Fruit fly (Drosophila melanogaster) whole organism, adult: Measurements from ENCODE around the gene CG11227.

Experiments
- CG11617 ChIP-seq: fragments of 200-800 bp; sonication (Bioruptor generic); optimal IDR thresholded peaks from 2 replicates; lab custom pipeline; 2017; ENCODE audit warnings: mild to moderate bottlenecking, missing biosample characterization, missing genetic modification reagents, missing genetic modification characterization
- CG12768 ChIP-seq: fragments of 200-800 bp; sonication (Bioruptor generic); optimal IDR thresholded peaks from 2 replicates; lab custom pipeline; 2017; ENCODE audit warnings: missing biosample characterization, missing genetic modification characterization, mild to moderate bottlenecking, moderate library complexity, missing genetic modification reagents
- CG14711 ChIP-seq: fragments of 200-800 bp; sonication (Bioruptor generic); optimal IDR thresholded peaks from 2 replicates; lab custom pipeline; 2018; ENCODE audit warnings: missing biosample characterization, mild to moderate bottlenecking, missing genetic modification characterization, moderate library complexity
- CG1620 ChIP-seq: fragments of 200-800 bp; sonication (Bioruptor generic); optimal IDR thresholded peaks from 2 replicates; lab custom pipeline; 2016; ENCODE audit warnings: missing biosample characterization, missing genetic modification characterization
- CG33017 ChIP-seq: fragments of 200-800 bp; sonication (Bioruptor generic); optimal IDR thresholded peaks from 2 replicates; lab custom pipeline; 2018; ENCODE audit warnings: missing biosample characterization, mild to moderate bottlenecking, missing genetic modification characterization, moderate library complexity
- CG5204 ChIP-seq: fragments of 200-800 bp; sonication (Bioruptor generic); optimal IDR thresholded peaks from 2 replicates; lab custom pipeline; 2016; ENCODE audit warnings: missing biosample characterization, missing genetic modification characterization
- CG7045 ChIP-seq: fragments of 200-800 bp; sonication (Bioruptor generic); optimal IDR thresholded peaks from 2 replicates; lab custom pipeline; 2017; ENCODE audit warnings: missing biosample characterization, mild to moderate bottlenecking, missing genetic modification characterization
- CG7101 ChIP-seq: fragments of 200-800 bp; sonication (Bioruptor generic); optimal IDR thresholded peaks from 2 replicates; lab custom pipeline; 2018; ENCODE audit warnings: missing biosample characterization, mild to moderate bottlenecking, missing genetic modification characterization, moderate library complexity
- Clk ChIP-seq: fragments of 200-800 bp; sonication (Bioruptor generic); optimal IDR thresholded peaks from 2 replicates; lab custom pipeline; 2017; ENCODE audit warnings: missing biosample characterization, missing genetic modification characterization
- Crg-1 ChIP-seq: fragments of 200-800 bp; sonication (Bioruptor generic); optimal IDR thresholded peaks from 2 replicates; lab custom pipeline; 2016; ENCODE audit warnings: missing biosample characterization, missing genetic modification characterization
- Hr96 ChIP-seq: fragments of 200-800 bp; sonication (Bioruptor generic); optimal IDR thresholded peaks from 2 replicates; lab custom pipeline; 2016; ENCODE audit warnings: missing biosample characterization, missing genetic modification characterization
- Mnt ChIP-seq: fragments of 200-800 bp; sonication (Bioruptor generic); optimal IDR thresholded peaks from 2 replicates; lab custom pipeline; 2016; ENCODE audit warnings: missing biosample characterization, mild to moderate bottlenecking, missing genetic modification characterization
- bab1 ChIP-seq: fragments of 200-800 bp; sonication (Bioruptor generic); optimal IDR thresholded peaks from 3 replicates; lab custom pipeline; 2019; ENCODE audit warnings: missing biosample characterization, mild to moderate bottlenecking, missing genetic modification characterization, moderate library complexity
- cic ChIP-seq: fragments of 200-800 bp; sonication (Bioruptor generic); optimal IDR thresholded peaks from 2 replicates; lab custom pipeline; 2017; ENCODE audit warnings: missing biosample characterization, mild to moderate bottlenecking, missing genetic modification characterization, moderate library complexity
- cnc ChIP-seq, 2 experiments: fragments of >200 bp; optimal IDR thresholded peaks; 2 replicates each; lab custom pipeline; 2017
- kay ChIP-seq: fragments of 200-800 bp; sonication (Bioruptor generic); peaks from one replicate; lab custom pipeline; 2016; ENCODE audit warnings: missing biosample characterization, missing genetic modification characterization, borderline replicate concordance
- ovo ChIP-seq: fragments of 200-800 bp; sonication (Bioruptor generic); optimal IDR thresholded peaks from 2 replicates; lab custom pipeline; 2016; ENCODE audit warnings: missing biosample characterization, missing genetic modification characterization
- pad ChIP-seq: fragments of 200-800 bp; sonication (Bioruptor generic); optimal IDR thresholded peaks from 3 replicates; lab custom pipeline; 2017; ENCODE audit warnings: missing biosample characterization, missing genetic modification characterization, mild to moderate bottlenecking, moderate library complexity, missing genetic modification reagents
- tj ChIP-seq: fragments of 200-800 bp; sonication (Bioruptor generic); optimal IDR thresholded peaks from 3 replicates; lab custom pipeline; 2017; ENCODE audit warnings: missing biosample characterization, mild to moderate bottlenecking, missing genetic modification characterization, moderate library complexity
- toe ChIP-seq: fragments of 200-800 bp; sonication (Bioruptor generic); optimal IDR thresholded peaks from 2 replicates; lab custom pipeline; 2016; ENCODE audit warnings: missing biosample characterization, missing genetic modification characterization

CG11227 gene

DNA sequence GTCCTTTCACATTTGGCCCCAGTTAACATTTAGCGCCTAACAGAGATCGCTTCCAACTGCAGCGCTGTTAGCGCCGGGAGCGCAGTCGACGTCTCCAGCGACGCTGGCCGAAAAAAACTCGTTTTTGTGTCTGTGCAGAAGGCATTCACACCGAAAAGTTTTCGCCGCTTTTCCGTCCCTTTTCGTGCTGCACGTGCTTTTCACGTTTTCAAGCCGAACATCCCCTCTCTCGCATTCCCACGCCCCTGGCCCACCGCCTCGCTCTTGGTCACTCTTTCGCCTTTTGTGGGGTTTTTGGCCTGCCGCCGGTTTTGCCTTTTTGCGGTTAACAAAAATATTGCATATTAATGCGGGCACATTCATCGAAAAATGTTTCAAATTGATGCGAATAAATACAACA lies 7.5 kb downstream of the CG11227 start:
- TF ChIP-seq cic (GFP tag; lab: Kevin White, UChicago) (no peak), ovo (GFP tag; lab: Kevin White, UChicago) (no peak), CG11617 (no peak), CG1620 (GFP tag; lab: Kevin White, UChicago) (no peak), Crg-1 (GFP tag; lab: Kevin White, UChicago) (no peak), Hr96 (GFP tag; lab: Kevin White, UChicago) (no peak), pad (GFP tag; lab: Kevin White, UChicago) (no peak), CG5204 (no peak), kay (GFP tag; lab: Kevin White, UChicago) (no peak), CG7045 (GFP tag; lab: Kevin White, UChicago) (no peak), toe (GFP tag; lab: Kevin White, UChicago) (no peak), Mnt (GFP tag; lab: Kevin White, UChicago) (no peak), bab1 (GFP tag; lab: Kevin White, UChicago) (no peak), CG33017 (tag; lab: Kevin White, UChicago) (no peak)

- TF ChIP-seq CG12768 (GFP tag; lab: Kevin White, UChicago) = no peak
- no peak for TF ChIP-seq CG1620 (GFP tag; lab: Kevin White, UChicago)
- TF ChIP-seq CG14711 = no peak
- no peak for TF ChIP-seq bab1 (GFP tag; lab: Kevin White, UChicago)
- no peak for TF ChIP-seq CG11617
- no peak for TF ChIP-seq tj
- no peak for TF ChIP-seq Crg-1 (GFP tag; lab: Kevin White, UChicago)
- no peak for TF ChIP-seq CG5204
- no peak for TF ChIP-seq cic (GFP tag; lab: Kevin White, UChicago)
- no peak for TF ChIP-seq CG7045 (GFP tag; lab: Kevin White, UChicago)
These were observed 8.4 kb downstream of the CG11227 start for dm6 chrX:20924951-20925350.

DNA sequence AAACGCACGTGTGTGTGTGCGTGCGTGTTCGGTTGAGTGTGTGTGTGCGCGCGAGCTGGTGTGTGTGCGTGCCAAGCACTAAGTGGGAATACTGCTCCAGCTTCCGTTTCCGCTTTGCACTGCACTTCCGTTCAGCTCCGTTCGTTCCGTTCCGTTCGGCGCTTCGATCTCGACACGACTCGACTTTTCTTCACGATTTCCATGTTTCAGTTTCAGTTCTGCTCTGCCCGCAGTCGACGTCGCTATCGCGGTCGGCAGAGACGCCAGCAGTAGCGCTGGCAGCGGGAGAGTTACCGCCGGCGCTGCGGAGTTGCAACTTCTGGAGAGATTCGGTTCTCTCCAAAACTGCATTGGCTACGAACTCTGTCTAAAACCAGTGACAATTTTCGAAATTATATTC lies 9.6 kb downstream of the CG11227 start:
- no peak for TF ChIP-seq tj
- no peak for TF ChIP-seq CG5204
- no peak for TF ChIP-seq ovo (GFP tag; lab: Kevin White, UChicago)
- no peak for TF ChIP-seq CG33017 (tag; lab: Kevin White, UChicago)
- TF ChIP-seq kay (GFP tag; lab: Kevin White, UChicago) = no peak

dm6 chrX:20916436-20916835 lies 16.9 kb downstream of the CG11227 start:
- no peak for TF ChIP-seq kay (GFP tag; lab: Kevin White, UChicago)
- TF ChIP-seq CG33017 (tag; lab: Kevin White, UChicago) = no peak
- TF ChIP-seq Crg-1 (GFP tag; lab: Kevin White, UChicago) = no peak
- TF ChIP-seq CG5204 = no peak
- no peak for TF ChIP-seq ovo (GFP tag; lab: Kevin White, UChicago)
- no peak for TF ChIP-seq CG14711
- no peak for TF ChIP-seq Hr96 (GFP tag; lab: Kevin White, UChicago)
- TF ChIP-seq toe (GFP tag; lab: Kevin White, UChicago) = no peak
- TF ChIP-seq CG11617 = no peak
- TF ChIP-seq CG12768 (GFP tag; lab: Kevin White, UChicago) = no peak
- TF ChIP-seq pad (GFP tag; lab: Kevin White, UChicago) = no peak
- TF ChIP-seq bab1 (GFP tag; lab: Kevin White, UChicago) = no peak
- no peak for TF ChIP-seq cic (GFP tag; lab: Kevin White, UChicago)
- TF ChIP-seq tj = no peak
- no peak for TF ChIP-seq cnc (optimal IDR thresholded peaks at IDR 0.05; lab: Kevin White, UChicago)
- no peak for TF ChIP-seq Mnt (GFP tag; lab: Kevin White, UChicago)
- TF ChIP-seq Clk (GFP tag; lab: Kevin White, UChicago) = no peak

- TF ChIP-seq pad (GFP tag; lab: Kevin White, UChicago) = no peak
- TF ChIP-seq cic (GFP tag; lab: Kevin White, UChicago) = no peak
- no peak for TF ChIP-seq bab1 (GFP tag; lab: Kevin White, UChicago)
- TF ChIP-seq Hr96 (GFP tag; lab: Kevin White, UChicago) = no peak
- TF ChIP-seq CG1620 (GFP tag; lab: Kevin White, UChicago) = no peak
- no peak for TF ChIP-seq CG5204
- no peak for TF ChIP-seq toe (GFP tag; lab: Kevin White, UChicago)
- no peak for TF ChIP-seq CG7101 (tag; lab: Kevin White, UChicago)
- TF ChIP-seq Crg-1 (GFP tag; lab: Kevin White, UChicago) = no peak
These were observed 50.8 kb downstream of the CG11227 start, which contains the start of gene I-3 for dm6 chrX:20882526-20882925. TSS of gene I-3 (minus strand) at chrX:20882626.
